Fruit fly (Drosophila melanogaster): ENCODE results near the gene CG43074.
A peak's percentile ranks its signal among the peaks of the same experiment; 100 is the strongest.

The CG43074 gene

dm6 chr3L:3485088-3485710, 746 bp upstream of the CG43074 start (continued):
- no peak for TF ChIP-seq CG13123 (GFP tag; optimal IDR thresholded peaks at IDR 0.05)
- no peak for TF ChIP-seq Doc2 (GFP tag; IDR thresholded peaks at IDR 0.05)
- TF ChIP-seq CG10979 (tag; optimal IDR thresholded peaks at IDR 0.05), result no peak
- no peak for TF ChIP-seq sr (GFP tag; IDR thresholded peaks at IDR 0.05)
- no peak for TF ChIP-seq CG10565 (GFP tag; optimal IDR thresholded peaks at IDR 0.05)
- no peak for TF ChIP-seq Bteb2 (GFP tag; optimal IDR thresholded peaks at IDR 0.05)
- peak; percentile 52 for TF ChIP-seq PHDP (tag; optimal IDR thresholded peaks at IDR 0.05)
- TF ChIP-seq jing (GFP tag; optimal IDR thresholded peaks at IDR 0.05), result no peak
- TF ChIP-seq schlank (tag; optimal IDR thresholded peaks at IDR 0.05), result no peak
- no peak for TF ChIP-seq sisA (GFP tag; IDR thresholded peaks at IDR 0.05)
- no peak for TF ChIP-seq bcd (GFP tag; optimal IDR thresholded peaks at IDR 0.05)
- peak; percentile 20 for TF ChIP-seq Meics (GFP tag; optimal IDR thresholded peaks at IDR 0.05)
- no peak for TF ChIP-seq Bgb (GFP tag; IDR thresholded peaks at IDR 0.05; ENCODE audit: partially characterized antibody)
- TF ChIP-seq CG9609 (GFP tag; optimal IDR thresholded peaks at IDR 0.05), result no peak
- TF ChIP-seq lov (optimal IDR thresholded peaks at IDR 0.05), result no peak
- TF ChIP-seq lov (GFP tag; IDR thresholded peaks at IDR 0.05), result no peak
- TF ChIP-seq gcm (GFP tag; optimal IDR thresholded peaks at IDR 0.05), result no peak
- TF ChIP-seq odd (GFP tag; optimal IDR thresholded peaks at IDR 0.05), result no peak
- TF ChIP-seq Deaf1 (tag; optimal IDR thresholded peaks at IDR 0.05), result no peak
- no peak for TF ChIP-seq CG2116 (GFP tag; optimal IDR thresholded peaks at IDR 0.05)
- TF ChIP-seq Hr3 (GFP tag; optimal IDR thresholded peaks at IDR 0.05), result peak; percentile 24
- TF ChIP-seq Gug (GFP tag; IDR thresholded peaks at IDR 0.05), result no peak
- TF ChIP-seq croc (GFP tag; conservative IDR thresholded peaks at IDR 0.05), result no peak
- TF ChIP-seq Lim3 (GFP tag; IDR thresholded peaks at IDR 0.05), result no peak
- no peak for TF ChIP-seq CG13775 (GFP tag; optimal IDR thresholded peaks at IDR 0.05)
- no peak for TF ChIP-seq CG18619 (GFP tag; optimal IDR thresholded peaks at IDR 0.05)
- TF ChIP-seq CG4730 (GFP tag; IDR thresholded peaks at IDR 0.05), result no peak
- no peak for TF ChIP-seq ara (GFP tag; IDR thresholded peaks at IDR 0.05)
- TF ChIP-seq CG4707 (GFP tag; optimal IDR thresholded peaks at IDR 0.05), result no peak
- no peak for TF ChIP-seq CG10366 (GFP tag; IDR thresholded peaks at IDR 0.05)
- TF ChIP-seq CG10274 (GFP tag; optimal IDR thresholded peaks at IDR 0.05), result no peak
- TF ChIP-seq CG3281 (GFP tag; optimal IDR thresholded peaks at IDR 0.05), result peak; percentile 18
- peak; percentile 24 for TF ChIP-seq CG14710 (tag; optimal IDR thresholded peaks at IDR 0.05)
- no peak for TF ChIP-seq E2f2 (GFP tag; IDR thresholded peaks at IDR 0.05)
- no peak for TF ChIP-seq pan (optimal IDR thresholded peaks at IDR 0.05)
- TF ChIP-seq pan (GFP tag; optimal IDR thresholded peaks at IDR 0.05 in 1 of 2, IDR thresholded peaks at IDR 0.05 in 1 of 2), result peak in 1 of 2 experiments; percentile 10
- no peak for TF ChIP-seq CG12744 (GFP tag; optimal IDR thresholded peaks at IDR 0.05)
- no peak for TF ChIP-seq Dip2 (GFP tag; IDR thresholded peaks at IDR 0.05)
- TF ChIP-seq CG11504 (tag; optimal IDR thresholded peaks at IDR 0.05), result peak; percentile 63
- no peak for TF ChIP-seq otp (GFP tag; IDR thresholded peaks at IDR 0.05)
- TF ChIP-seq Awh (GFP tag; IDR thresholded peaks at IDR 0.05), result no peak
- TF ChIP-seq Dbx (GFP tag; IDR thresholded peaks at IDR 0.05), result no peak
- TF ChIP-seq Dref (GFP tag; IDR thresholded peaks at IDR 0.05), result no peak
- TF ChIP-seq Taf1 (GFP tag; IDR thresholded peaks at IDR 0.05), result no peak
- TF ChIP-seq CG16779 (GFP tag; IDR thresholded peaks at IDR 0.05), result no peak
- TF ChIP-seq CHES-1-like (GFP tag; optimal IDR thresholded peaks at IDR 0.05), result no peak
- TF ChIP-seq CG8089 (GFP tag; optimal IDR thresholded peaks at IDR 0.05), result no peak
- TF ChIP-seq gem (tag; optimal IDR thresholded peaks at IDR 0.05), result peak; percentile 67
- TF ChIP-seq salm (tag; optimal IDR thresholded peaks at IDR 0.05), result no peak
- no peak for TF ChIP-seq Sry-δ (GFP tag; optimal IDR thresholded peaks at IDR 0.05)
- TF ChIP-seq CTCF (GFP tag; optimal IDR thresholded peaks at IDR 0.05), result no peak
- no peak for TF ChIP-seq Dek (tag; optimal IDR thresholded peaks at IDR 0.05)
- TF ChIP-seq dan (GFP tag; IDR thresholded peaks at IDR 0.05), result no peak
